Fruit fly (Drosophila melanogaster) whole organism, embryonic: ENCODE results near the gene CG31792.

ENCODE experiments used
- Abd-B ChIP-seq: fragments of 200-800 bp; sonication (Bioruptor generic); optimal IDR thresholded peaks from 2 replicates; lab custom pipeline; 2018; ENCODE audit warnings: missing biosample characterization, mild to moderate bottlenecking, missing genetic modification characterization, moderate library complexity
- B-H2 ChIP-seq: fragments of 200-800 bp; sonication (Bioruptor generic); optimal IDR thresholded peaks from 2 replicates; lab custom pipeline; 2018; ENCODE audit warnings: missing biosample characterization, mild to moderate bottlenecking, missing genetic modification characterization
- CG13424 ChIP-seq: fragments of 200-800 bp; sonication (Bioruptor generic); optimal IDR thresholded peaks from 2 replicates; lab custom pipeline; 2019; ENCODE audit warnings: missing biosample characterization, mild to moderate bottlenecking, missing genetic modification characterization, moderate library complexity
- CG17186 ChIP-seq: fragments of 200-800 bp; sonication (Bioruptor generic); optimal IDR thresholded peaks from 3 replicates; lab custom pipeline; 2017; ENCODE audit warnings: missing biosample characterization, missing genetic modification reagents, missing genetic modification characterization
- CG2678 ChIP-seq: fragments of 200-800 bp; sonication (Bioruptor generic); optimal IDR thresholded peaks from 3 replicates; lab custom pipeline; 2019; ENCODE audit warnings: missing biosample characterization, mild to moderate bottlenecking, missing genetic modification characterization, moderate library complexity
- CG33213 ChIP-seq: fragments of 200-800 bp; sonication (Bioruptor generic); optimal IDR thresholded peaks from 3 replicates; lab custom pipeline; 2016; ENCODE audit warnings: missing biosample characterization, missing genetic modification characterization
- CG33557 ChIP-seq: fragments of 200-800 bp; sonication (Bioruptor generic); optimal IDR thresholded peaks from 2 replicates; lab custom pipeline; 2019; ENCODE audit warnings: missing biosample characterization, mild to moderate bottlenecking, missing genetic modification characterization, moderate library complexity
- CG3407 ChIP-seq: fragments of 200-800 bp; sonication (Bioruptor generic); optimal IDR thresholded peaks from 2 replicates; lab custom pipeline; 2018; ENCODE audit warnings: missing biosample characterization, mild to moderate bottlenecking, missing genetic modification characterization
- CG4328 ChIP-seq: fragments of 200-800 bp; sonication (Bioruptor generic); optimal IDR thresholded peaks from 3 replicates; lab custom pipeline; 2017; ENCODE audit warnings: missing biosample characterization, missing genetic modification reagents, missing genetic modification characterization
- CG4360 ChIP-seq: fragments of 200-800 bp; sonication (Bioruptor generic); IDR thresholded peaks from 2 replicates; pipeline ENCODE4 v1.3.6; 2022; ENCODE audit warnings: missing biosample characterization, missing genetic modification characterization
- CG43689 ChIP-seq: fragments of 200-800 bp; sonication (Bioruptor generic); IDR thresholded peaks from 2 replicates; pipeline ENCODE4 v1.3.6; 2022; ENCODE audit warnings: missing biosample characterization, missing genetic modification characterization
- CG4730 ChIP-seq: fragments of 200-800 bp; sonication (Bioruptor generic); IDR thresholded peaks from 2 replicates; pipeline ENCODE4 v1.3.6; 2022; ENCODE audit warnings: missing biosample characterization, missing genetic modification characterization
- CG6175 ChIP-seq: fragments of 200-800 bp; sonication (Bioruptor generic); IDR thresholded peaks from 3 replicates; pipeline ENCODE4 v1.3.6; 2022; ENCODE audit warnings: missing biosample characterization, missing genetic modification characterization
- CG6272 ChIP-seq: fragments of 200-800 bp; sonication (Bioruptor generic); IDR thresholded peaks from 2 replicates; pipeline ENCODE4 v1.3.6; 2022; ENCODE audit warnings: missing biosample characterization, missing genetic modification characterization
- CG6654 ChIP-seq: fragments of 200-800 bp; sonication (Bioruptor generic); optimal IDR thresholded peaks from 2 replicates; lab custom pipeline; 2017; ENCODE audit warnings: missing biosample characterization, mild to moderate bottlenecking, missing genetic modification characterization
- CG8359 ChIP-seq: fragments of 200-800 bp; sonication (Bioruptor generic); optimal IDR thresholded peaks from 2 replicates; lab custom pipeline; 2017; ENCODE audit warnings: missing biosample characterization, mild to moderate bottlenecking, missing genetic modification characterization, borderline replicate concordance
- CG9609 ChIP-seq: fragments of 200-800 bp; sonication (Bioruptor generic); optimal IDR thresholded peaks from 3 replicates; lab custom pipeline; 2016; ENCODE audit warnings: missing biosample characterization, missing genetic modification characterization
- D19A ChIP-seq: fragments of 200-800 bp; optimal IDR thresholded peaks from 3 replicates; lab custom pipeline; 2019; ENCODE audit warnings: missing biosample characterization, mild to moderate bottlenecking, missing genetic modification characterization, moderate library complexity
- Dp ChIP-seq: fragments of 200-800 bp; sonication (Bioruptor generic); optimal IDR thresholded peaks from 2 replicates; lab custom pipeline; 2018; ENCODE audit warnings: missing biosample characterization, mild to moderate bottlenecking, missing genetic modification characterization, moderate library complexity
- GATAe ChIP-seq: fragments of 200-800 bp; sonication (Bioruptor generic); conservative IDR thresholded peaks from 2 replicates; pipeline ENCODE4 v1.3.6; 2022; ENCODE audit warnings: missing biosample characterization, missing genetic modification characterization
- Gsc ChIP-seq: fragments of 200-800 bp; sonication (Bioruptor generic); IDR thresholded peaks from 2 replicates; pipeline ENCODE4 v1.3.6; 2022; ENCODE audit warnings: missing biosample characterization, missing genetic modification characterization
- Gug ChIP-seq: fragments of 200-800 bp; sonication (Bioruptor generic); IDR thresholded peaks from 4 replicates; pipeline ENCODE4 v1.3.6; 2022; ENCODE audit warnings: missing biosample characterization, missing genetic modification characterization
- Hr78 ChIP-seq, 2 experiments: fragments of 200-800 bp in 1 of 2; fragments of >200 bp in 1 of 2; sonication (Bioruptor generic) in 1 of 2; optimal IDR thresholded peaks; 2 replicates each; lab custom pipeline; 2017 to 2019; ENCODE audit warnings: missing biosample characterization in 2 of 2, missing genetic modification characterization in 2 of 2, mild to moderate bottlenecking in 1 of 2, moderate library complexity in 1 of 2
- Max ChIP-seq: fragments of 200-800 bp; sonication (Bioruptor generic); optimal IDR thresholded peaks from 2 replicates; lab custom pipeline; 2016; ENCODE audit warnings: missing biosample characterization, mild to moderate bottlenecking, missing genetic modification characterization
- NFAT ChIP-seq: fragments of 200-800 bp; sonication (Bioruptor generic); IDR thresholded peaks from 2 replicates; pipeline ENCODE4 v1.3.6; 2022; ENCODE audit warnings: missing biosample characterization, missing genetic modification characterization
- Nf-YA ChIP-seq: fragments of 200-800 bp; sonication (Bioruptor generic); IDR thresholded peaks from 2 replicates; pipeline ENCODE4 v1.3.6; 2022; ENCODE audit warnings: missing biosample characterization, missing genetic modification characterization
- PHDP ChIP-seq: fragments of 200-800 bp; sonication (Bioruptor generic); optimal IDR thresholded peaks from 3 replicates; lab custom pipeline; 2018; ENCODE audit warnings: missing biosample characterization, mild to moderate bottlenecking, missing genetic modification characterization, moderate library complexity
- Rfx ChIP-seq: fragments of 200-800 bp; sonication (Bioruptor generic); IDR thresholded peaks from 2 replicates; pipeline ENCODE4 v1.3.6; 2022; ENCODE audit warnings: missing biosample characterization, missing genetic modification characterization
- Sox102F ChIP-seq: fragments of 200-800 bp; sonication (Bioruptor generic); optimal IDR thresholded peaks from 2 replicates; lab custom pipeline; 2018; ENCODE audit warnings: missing biosample characterization, mild to moderate bottlenecking, missing genetic modification characterization, moderate library complexity
- Spps ChIP-seq: fragments of 200-800 bp; sonication (Bioruptor generic); optimal IDR thresholded peaks from 2 replicates; lab custom pipeline; 2018; ENCODE audit warnings: missing biosample characterization, mild to moderate bottlenecking, missing genetic modification characterization
- al ChIP-seq: fragments of 200-800 bp; sonication (Bioruptor generic); IDR thresholded peaks from 2 replicates; pipeline ENCODE4 v1.3.6; 2022; ENCODE audit warnings: missing biosample characterization, missing genetic modification characterization
- aop ChIP-seq: fragments of 200-800 bp; sonication (Bioruptor generic); IDR thresholded peaks from 2 replicates; pipeline ENCODE4 v1.3.6; 2022; ENCODE audit warnings: missing biosample characterization, missing genetic modification characterization
- ara ChIP-seq: fragments of 200-800 bp; sonication (Bioruptor generic); IDR thresholded peaks from 2 replicates; pipeline ENCODE4 v1.3.6; 2022; ENCODE audit warnings: missing biosample characterization, missing genetic modification characterization
- az2 ChIP-seq: fragments of 200-800 bp; sonication (Bioruptor generic); optimal IDR thresholded peaks from 3 replicates; lab custom pipeline; 2016; ENCODE audit warnings: missing biosample characterization, missing genetic modification characterization
- bigmax ChIP-seq: fragments of 200-800 bp; sonication (Bioruptor generic); optimal IDR thresholded peaks from 2 replicates; lab custom pipeline; 2018; ENCODE audit warnings: missing biosample characterization, mild to moderate bottlenecking, missing genetic modification characterization
- cwo ChIP-seq: fragments of 200-800 bp; sonication (Bioruptor generic); optimal IDR thresholded peaks from 3 replicates; lab custom pipeline; 2017; ENCODE audit warnings: missing biosample characterization, missing genetic modification characterization, mild to moderate bottlenecking, moderate library complexity, missing genetic modification reagents
- exex ChIP-seq: fragments of 200-800 bp; sonication (Bioruptor generic); optimal IDR thresholded peaks from 4 replicates; lab custom pipeline; 2018; ENCODE audit warnings: missing biosample characterization, mild to moderate bottlenecking, missing genetic modification characterization, moderate library complexity
- her ChIP-seq: fragments of 200-800 bp; sonication (Bioruptor generic); optimal IDR thresholded peaks from 2 replicates; lab custom pipeline; 2016; ENCODE audit warnings: missing biosample characterization, missing genetic modification characterization
- kah ChIP-seq: fragments of 200-800 bp; sonication (Bioruptor generic); optimal IDR thresholded peaks from 2 replicates; lab custom pipeline; 2018; ENCODE audit warnings: missing biosample characterization, mild to moderate bottlenecking, missing genetic modification characterization
- klu ChIP-seq: fragments of 200-800 bp; sonication (Bioruptor generic); IDR thresholded peaks from 2 replicates; pipeline ENCODE4 v1.3.6; 2022; ENCODE audit warnings: missing biosample characterization, missing genetic modification characterization
- knrl ChIP-seq: fragments of 200-800 bp; sonication (Bioruptor generic); IDR thresholded peaks from 3 replicates; pipeline ENCODE4 v1.3.6; 2022; ENCODE audit warnings: missing biosample characterization, missing genetic modification characterization; ENCODE audit not compliant: partially characterized antibody
- pan ChIP-seq, 4 experiments: fragments of >200 bp in 3 of 4; fragments of 200-800 bp in 1 of 4; sonication (Bioruptor generic) in 1 of 4; optimal IDR thresholded peaks in 3 of 4; IDR thresholded peaks in 1 of 4; 2 replicates each; pipeline versions ENCODE4 v1.3.6 to Lab custom; 2017 to 2022; ENCODE audit warnings: missing biosample characterization in 2 of 4, missing genetic modification characterization in 2 of 4, mixed read lengths in 1 of 4
- peb ChIP-seq: fragments of 200-800 bp; sonication (Bioruptor generic); IDR thresholded peaks from 2 replicates; pipeline ENCODE4 v1.3.6; 2022; ENCODE audit warnings: missing biosample characterization, missing genetic modification characterization
- rib ChIP-seq: fragments of 200-800 bp; sonication (Bioruptor generic); IDR thresholded peaks from 2 replicates; pipeline ENCODE4 v1.3.6; 2022; ENCODE audit warnings: missing biosample characterization, missing genetic modification characterization
- sna ChIP-seq: fragments of 200-800 bp; sonication (Bioruptor generic); IDR thresholded peaks from 2 replicates; pipeline ENCODE4 v1.3.6; 2022; ENCODE audit warnings: missing biosample characterization, missing genetic modification characterization; ENCODE audit not compliant: partially characterized antibody
- tio ChIP-seq: fragments of 200-800 bp; sonication (Bioruptor generic); optimal IDR thresholded peaks from 2 replicates; lab custom pipeline; 2017; ENCODE audit warnings: missing biosample characterization, missing genetic modification characterization, inconsistent platforms
- ttk ChIP-seq: fragments of 200-800 bp; sonication (Bioruptor generic); IDR thresholded peaks from 2 replicates; pipeline ENCODE4 v2.1.2; 2022; ENCODE audit warnings: missing biosample characterization, missing genetic modification characterization
- twi ChIP-seq: fragments of 200-800 bp; optimal IDR thresholded peaks from 2 replicates; lab custom pipeline; 2019; ENCODE audit warnings: missing biosample characterization, mild to moderate bottlenecking, missing genetic modification characterization, moderate library complexity
- unpg ChIP-seq: fragments of 200-800 bp; sonication (Bioruptor generic); optimal IDR thresholded peaks from 3 replicates; lab custom pipeline; 2018; ENCODE audit warnings: missing biosample characterization, mild to moderate bottlenecking, missing genetic modification characterization, moderate library complexity

The CG31792 gene

dm6 chr2L:18968370-18969105 lies 28.7 kb upstream of the CG31792 start, which contains the start of the genes Nak and Tango6 (continued):
- TF ChIP-seq Dp (GFP tag; lab: Kevin White, UChicago) (peak; percentile 35), Gsc (GFP tag; lab: Robert Waterston, UW) (no peak), CG2678 (peak; percentile 28), CG8359 (no peak), CG33557 (GFP tag; lab: Kevin White, UChicago) (peak; percentile 37), D19A (tag; lab: Kevin White, UChicago) (no peak), klu (GFP tag; lab: Robert Waterston, UW) (no peak), al (GFP tag; lab: Robert Waterston, UW) (no peak), Abd-B (peak; percentile 71), twi (tag; lab: Kevin White, UChicago) (peak; percentile 39), PHDP (tag; lab: Kevin White, UChicago) (no peak), tio (no peak), her (GFP tag; lab: Kevin White, UChicago) (no peak), Nf-YA (GFP tag; lab: Robert Waterston, UW) (no peak), bigmax (GFP tag; lab: Kevin White, UChicago) (no peak), Hr78 (GFP tag; optimal IDR thresholded peaks at IDR 0.05; lab: Kevin White, UChicago) (no peak), aop (GFP tag; lab: Robert Waterston, UW) (no peak), CG3407 (GFP tag; lab: Kevin White, UChicago) (no peak), pan (optimal IDR thresholded peaks at IDR 0.05; lab: Kevin White, UChicago) (no peak), pan (GFP tag; optimal IDR thresholded peaks at IDR 0.05 in 1 of 2, IDR thresholded peaks at IDR 0.05 in 1 of 2) (no peak), CG4360 (GFP tag; lab: Robert Waterston, UW) (no peak), GATAe (GFP tag; lab: Robert Waterston, UW) (peak; percentile 50; the same call in 1 of the 2 replicates), CG17186 (peak; percentile 97), Rfx (GFP tag; lab: Robert Waterston, UW) (no peak), CG13424 (tag; lab: Kevin White, UChicago) (peak; percentile 41), Spps (tag; lab: Kevin White, UChicago) (no peak), knrl (GFP tag; lab: Robert Waterston, UW) (peak; percentile 96), CG6175 (no peak), CG33213 (GFP tag; lab: Kevin White, UChicago) (peak; percentile 65), CG4328 (GFP tag; lab: Kevin White, UChicago) (no peak), az2 (GFP tag; lab: Kevin White, UChicago) (no peak), CG6272 (GFP tag; lab: Robert Waterston, UW) (0 out of 2 replicates have a peak, but pooled peaks have one; percentile 21), Sox102F (no peak), ttk (GFP tag; lab: Robert Waterston, UW) (no peak), CG9609 (GFP tag; lab: Kevin White, UChicago) (no peak), cwo (GFP tag; lab: Kevin White, UChicago) (no peak), rib (GFP tag; lab: Robert Waterston, UW) (peak; percentile 82), unpg (GFP tag; lab: Kevin White, UChicago) (peak; percentile 11), ara (no peak), Gug (GFP tag; lab: Robert Waterston, UW) (no peak), CG4730 (GFP tag; lab: Robert Waterston, UW) (no peak), CG43689 (no peak), exex (tag; lab: Kevin White, UChicago) (peak; percentile 9), Max (GFP tag; lab: Kevin White, UChicago) (peak; percentile 63), peb (GFP tag; lab: Robert Waterston, UW) (no peak), sna (GFP tag; lab: Robert Waterston, UW) (peak; percentile 98), B-H2 (GFP tag; lab: Kevin White, UChicago) (no peak), NFAT (no peak), kah (GFP tag; lab: Kevin White, UChicago) (no peak), CG6654 (GFP tag; lab: Kevin White, UChicago) (no peak)
